Worm (Caenorhabditis elegans) whole organism, midembryonic: ENCODE data around the gene lgc-22.

Source experiments
- flt-1 ChIP-seq: fragments of 200-800 bp; sonication (Bioruptor generic); IDR thresholded peaks from 2 replicates; pipeline ENCODE4 v1.3.6; 2022; ENCODE audit warnings: missing genetic modification characterization, missing compliant biosample characterization
- med-1 ChIP-seq: sonication (generic microtip); optimal IDR thresholded peaks from 2 replicates; lab custom pipeline; 2017; ENCODE audit warnings: missing genetic modification characterization, mild to moderate bottlenecking, missing compliant biosample characterization, antibody characterized with exemption, missing genetic modification reagents; ENCODE audit not compliant: insufficient read depth
- tab-1 ChIP-seq: fragments of 200-800 bp; sonication (Bioruptor generic); IDR thresholded peaks from 2 replicates; pipeline ENCODE4 v1.3.6; 2022; ENCODE audit warnings: missing genetic modification characterization, missing compliant biosample characterization
- ztf-29 ChIP-seq: fragments of 200-800 bp; sonication (Bioruptor generic); IDR thresholded peaks from 2 replicates; pipeline ENCODE4 v1.3.6; 2022; ENCODE audit warnings: missing genetic modification reagents, missing genetic modification characterization, missing compliant biosample characterization

DNA sequence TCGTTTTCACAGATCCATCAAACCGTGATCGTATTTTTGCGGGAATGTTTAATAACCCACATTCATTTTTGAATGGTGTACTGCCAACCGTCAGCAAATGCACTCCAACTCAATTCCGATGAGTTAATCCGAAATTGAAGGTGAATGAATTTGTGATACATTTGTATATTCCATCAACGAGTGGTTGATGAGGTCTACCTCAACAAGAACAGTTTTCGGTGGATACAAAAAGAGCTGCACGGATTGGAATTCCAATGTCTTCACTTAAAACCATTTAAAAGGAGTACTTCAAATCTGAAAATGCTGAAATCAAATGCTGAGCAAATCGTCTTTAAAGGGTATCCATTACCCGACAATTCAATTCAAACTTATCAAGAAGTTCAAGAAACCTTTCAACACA, 11.8 kb upstream of the lgc-22 start, which contains the start of gene F15E6.5:
- TF ChIP-seq med-1 = no peak
- TF ChIP-seq flt-1 (GFP tag; lab: Robert Waterston, UW) = no peak
- no peak for TF ChIP-seq ztf-29 (GFP tag; lab: Robert Waterston, UW)
- TF ChIP-seq tab-1 (GFP tag; lab: Robert Waterston, UW) = no peak
